Worm (Caenorhabditis elegans): Measurements from ENCODE around the gene T28C12.2.

DNA sequence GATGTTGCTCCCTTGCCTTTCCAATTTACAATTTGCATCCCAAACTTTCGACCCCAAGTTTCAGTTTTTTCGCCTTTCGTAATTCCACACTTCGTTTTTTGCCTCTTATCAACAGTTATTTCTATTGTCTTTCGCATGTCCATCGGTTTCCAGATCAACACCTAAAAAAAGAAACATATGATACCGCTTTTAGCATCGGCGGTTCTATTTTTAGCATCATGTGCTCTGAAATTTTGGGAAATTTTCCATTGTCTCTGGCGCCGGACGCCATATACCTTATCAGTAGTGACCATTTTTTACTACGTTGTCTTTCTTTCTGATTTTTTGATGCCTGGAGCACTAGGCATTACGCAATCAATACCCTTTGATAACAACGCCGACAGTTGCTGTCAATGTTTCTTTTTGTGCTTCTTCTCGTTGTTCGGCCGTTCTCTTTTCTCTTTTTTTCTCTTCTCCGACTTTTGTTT is 27.0 kb downstream of the T28C12.2 start, which contains the start of gene bcl-11:
- TF ChIP-seq fos-1 (tag; optimal IDR thresholded peaks at IDR 0.05), result peak; percentile 40
- TF ChIP-seq mdl-1 (tag; optimal IDR thresholded peaks at IDR 0.05), result no peak
- no peak for TF ChIP-seq nhr-10 (tag; optimal IDR thresholded peaks at IDR 0.05)
- TF ChIP-seq ztf-11 (tag; optimal IDR thresholded peaks at IDR 0.05), result no peak
- TF ChIP-seq ama-1 (optimal IDR thresholded peaks at IDR 0.05), result no peak
- TF ChIP-seq lsy-2 (tag; optimal IDR thresholded peaks at IDR 0.05), result no peak
- no peak for TF ChIP-seq nhr-12 (tag; optimal IDR thresholded peaks at IDR 0.05)
- TF ChIP-seq snpc-4 (tag; optimal IDR thresholded peaks at IDR 0.05), result no peak

All from whole organism, L2 larva.